Fruit fly (Drosophila melanogaster) whole organism, embryonic: ENCODE results near the gene CG32161.

ENCODE experiments used
- B-H2 ChIP-seq: fragments of 200-800 bp; sonication (Bioruptor generic); optimal IDR thresholded peaks from 2 replicates; lab custom pipeline; 2018; ENCODE audit warnings: missing biosample characterization, mild to moderate bottlenecking, missing genetic modification characterization
- Bdp1 ChIP-seq: fragments of 200-800 bp; sonication (Bioruptor generic); optimal IDR thresholded peaks from 3 replicates; lab custom pipeline; 2016; ENCODE audit warnings: missing biosample characterization, missing genetic modification characterization
- CG10431 ChIP-seq: fragments of 200-800 bp; sonication (Bioruptor generic); optimal IDR thresholded peaks from 3 replicates; lab custom pipeline; 2018; ENCODE audit warnings: missing biosample characterization, mild to moderate bottlenecking, missing genetic modification characterization
- CG12219 ChIP-seq: fragments of 200-800 bp; sonication (Bioruptor generic); optimal IDR thresholded peaks from 3 replicates; lab custom pipeline; 2018; ENCODE audit warnings: missing biosample characterization, mild to moderate bottlenecking, missing genetic modification characterization
- CG12942 ChIP-seq: fragments of 200-800 bp; sonication (Bioruptor generic); optimal IDR thresholded peaks from 3 replicates; lab custom pipeline; 2016; ENCODE audit warnings: missing biosample characterization, missing genetic modification characterization
- CG13894 ChIP-seq: fragments of 200-800 bp; sonication (Bioruptor generic); optimal IDR thresholded peaks from 3 replicates; lab custom pipeline; 2018; ENCODE audit warnings: missing biosample characterization, mild to moderate bottlenecking, missing genetic modification characterization, moderate library complexity
- CG1529 ChIP-seq: fragments of 200-800 bp; sonication (Bioruptor generic); optimal IDR thresholded peaks from 3 replicates; lab custom pipeline; 2018; ENCODE audit warnings: missing biosample characterization, missing genetic modification characterization
- CG15696 ChIP-seq: fragments of 200-800 bp; sonication (Bioruptor generic); optimal IDR thresholded peaks from 2 replicates; lab custom pipeline; 2019; ENCODE audit warnings: missing biosample characterization, mild to moderate bottlenecking, missing genetic modification characterization, moderate library complexity
- CG16815 ChIP-seq: fragments of 200-800 bp; sonication (Bioruptor generic); optimal IDR thresholded peaks from 3 replicates; lab custom pipeline; 2017; ENCODE audit warnings: missing biosample characterization, mild to moderate bottlenecking, missing genetic modification characterization
- CG18011 ChIP-seq: fragments of 200-800 bp; sonication (Bioruptor generic); optimal IDR thresholded peaks from 2 replicates; lab custom pipeline; 2017; ENCODE audit warnings: missing biosample characterization, missing genetic modification characterization, mild to moderate bottlenecking, moderate library complexity, missing genotype
- CG2129 ChIP-seq: fragments of 200-800 bp; sonication (Bioruptor generic); IDR thresholded peaks from 2 replicates; pipeline ENCODE4 v1.3.6; 2022; ENCODE audit warnings: missing biosample characterization, missing genetic modification characterization; ENCODE audit not compliant: partially characterized antibody
- CG2889 ChIP-seq: fragments of 200-800 bp; sonication (Bioruptor generic); IDR thresholded peaks from 3 replicates; pipeline ENCODE4 v1.3.6; 2022; ENCODE audit warnings: missing biosample characterization, missing genetic modification characterization
- CG32767 ChIP-seq: fragments of 200-800 bp; sonication (Bioruptor generic); IDR thresholded peaks from 2 replicates; pipeline ENCODE4 v1.3.6; 2022; ENCODE audit warnings: missing biosample characterization, missing genetic modification characterization
- CG3995 ChIP-seq: fragments of 200-800 bp; sonication (Bioruptor generic); optimal IDR thresholded peaks from 3 replicates; lab custom pipeline; 2016; ENCODE audit warnings: missing biosample characterization, missing genetic modification characterization
- CG4282 ChIP-seq: fragments of 200-800 bp; sonication (Bioruptor generic); optimal IDR thresholded peaks from 2 replicates; lab custom pipeline; 2016; ENCODE audit warnings: missing biosample characterization, missing genetic modification characterization
- CG4328 ChIP-seq: fragments of 200-800 bp; sonication (Bioruptor generic); optimal IDR thresholded peaks from 3 replicates; lab custom pipeline; 2017; ENCODE audit warnings: missing biosample characterization, missing genetic modification reagents, missing genetic modification characterization
- CG6175 ChIP-seq: fragments of 200-800 bp; sonication (Bioruptor generic); IDR thresholded peaks from 3 replicates; pipeline ENCODE4 v1.3.6; 2022; ENCODE audit warnings: missing biosample characterization, missing genetic modification characterization
- CG6791 ChIP-seq: fragments of 200-800 bp; sonication (Bioruptor generic); IDR thresholded peaks from 3 replicates; pipeline ENCODE4 v1.3.6; 2022; ENCODE audit warnings: missing biosample characterization, missing genetic modification characterization; ENCODE audit not compliant: partially characterized antibody
- CG7271 ChIP-seq: fragments of 200-800 bp; sonication (Bioruptor generic); optimal IDR thresholded peaks from 2 replicates; lab custom pipeline; 2018; ENCODE audit warnings: missing biosample characterization, mild to moderate bottlenecking, missing genetic modification characterization, moderate library complexity
- CG8944 ChIP-seq: fragments of 200-800 bp; sonication (Bioruptor generic); optimal IDR thresholded peaks from 3 replicates; lab custom pipeline; 2016; ENCODE audit warnings: missing biosample characterization, missing genetic modification characterization
- CG9727 ChIP-seq: fragments of 200-800 bp; sonication (Bioruptor generic); optimal IDR thresholded peaks from 3 replicates; lab custom pipeline; 2017; ENCODE audit warnings: missing biosample characterization, mild to moderate bottlenecking, missing genetic modification characterization
- CoRest ChIP-seq: fragments of 200-800 bp; sonication (Bioruptor generic); optimal IDR thresholded peaks from 3 replicates; lab custom pipeline; 2018; ENCODE audit warnings: missing biosample characterization, mild to moderate bottlenecking, missing genetic modification characterization, moderate library complexity
- Dfd ChIP-seq, 2 experiments: fragments of >200 bp; optimal IDR thresholded peaks; 2 replicates each; lab custom pipeline; 2017; ENCODE audit warnings: missing biosample characterization in 2 of 2, missing genetic modification characterization in 2 of 2
- Doc2 ChIP-seq: fragments of 200-800 bp; sonication (Bioruptor generic); IDR thresholded peaks from 2 replicates; pipeline ENCODE4 v1.3.6; 2022; ENCODE audit warnings: missing biosample characterization, missing genetic modification characterization
- Eip74EF ChIP-seq, 2 experiments: fragments of 200-800 bp in 1 of 2; fragments of >200 bp in 1 of 2; sonication (Bioruptor generic) in 1 of 2; optimal IDR thresholded peaks; 2 replicates each; lab custom pipeline; 2017 to 2019; ENCODE audit warnings: missing biosample characterization in 2 of 2, missing genetic modification characterization in 2 of 2, mild to moderate bottlenecking in 1 of 2, moderate library complexity in 1 of 2
- Hmr ChIP-seq: fragments of 200-800 bp; sonication (Bioruptor generic); optimal IDR thresholded peaks from 3 replicates; lab custom pipeline; 2017; ENCODE audit warnings: mild to moderate bottlenecking, missing biosample characterization, missing genetic modification reagents, missing genetic modification characterization
- Pdp1 ChIP-seq, 2 experiments: fragments of 200-800 bp; sonication (Bioruptor generic); optimal IDR thresholded peaks; 3 replicates each; lab custom pipeline; 2016; ENCODE audit warnings: missing biosample characterization in 2 of 2, missing genetic modification characterization in 2 of 2, mild to moderate bottlenecking in 1 of 2, moderate library complexity in 1 of 2
- Ravus ChIP-seq: fragments of 200-800 bp; sonication (Bioruptor generic); IDR thresholded peaks from 2 replicates; pipeline ENCODE4 v1.3.6; 2022; ENCODE audit warnings: missing biosample characterization, missing genetic modification characterization
- Sin3A ChIP-seq: fragments of >200 bp; optimal IDR thresholded peaks from 2 replicates; lab custom pipeline; 2018
- Six4 ChIP-seq: fragments of 200-800 bp; sonication (Bioruptor generic); optimal IDR thresholded peaks from 2 replicates; lab custom pipeline; 2016; ENCODE audit warnings: missing biosample characterization, missing genetic modification characterization
- Spps ChIP-seq: fragments of 200-800 bp; sonication (Bioruptor generic); optimal IDR thresholded peaks from 2 replicates; lab custom pipeline; 2018; ENCODE audit warnings: missing biosample characterization, mild to moderate bottlenecking, missing genetic modification characterization
- al ChIP-seq: fragments of 200-800 bp; sonication (Bioruptor generic); IDR thresholded peaks from 2 replicates; pipeline ENCODE4 v1.3.6; 2022; ENCODE audit warnings: missing biosample characterization, missing genetic modification characterization
- bbx ChIP-seq: fragments of 200-800 bp; sonication (Bioruptor generic); IDR thresholded peaks from 2 replicates; pipeline ENCODE4 v1.3.6; 2022; ENCODE audit warnings: missing biosample characterization, missing genetic modification characterization; ENCODE audit not compliant: partially characterized antibody
- cas ChIP-seq: fragments of 200-800 bp; sonication (Bioruptor generic); IDR thresholded peaks from 2 replicates; pipeline ENCODE4 v1.3.6; 2022; ENCODE audit warnings: missing biosample characterization, missing genetic modification characterization
- cato ChIP-seq: fragments of 200-800 bp; sonication (Bioruptor generic); optimal IDR thresholded peaks from 2 replicates; lab custom pipeline; 2016; ENCODE audit warnings: missing biosample characterization, missing genetic modification characterization, borderline replicate concordance
- corto ChIP-seq: fragments of 200-800 bp; sonication (Bioruptor generic); optimal IDR thresholded peaks from 2 replicates; lab custom pipeline; 2016; ENCODE audit warnings: missing biosample characterization, mild to moderate bottlenecking, missing genetic modification characterization, moderate library complexity
- dan ChIP-seq: fragments of 200-800 bp; sonication (Bioruptor generic); IDR thresholded peaks from 2 replicates; pipeline ENCODE4 v1.3.6; 2022; ENCODE audit warnings: missing biosample characterization, missing genetic modification characterization
- gro ChIP-seq: fragments of 200-800 bp; sonication (Bioruptor generic); optimal IDR thresholded peaks from 2 replicates; lab custom pipeline; 2016; ENCODE audit warnings: missing biosample characterization, missing genetic modification characterization
- gsb ChIP-seq: fragments of 200-800 bp; sonication (Bioruptor generic); IDR thresholded peaks from 2 replicates; pipeline ENCODE4 v1.3.6; 2022; ENCODE audit warnings: missing biosample characterization, missing genetic modification characterization
- h ChIP-seq: fragments of >200 bp; optimal IDR thresholded peaks from 2 replicates; lab custom pipeline; 2017
- jigr1 ChIP-seq: fragments of 200-800 bp; sonication (Bioruptor generic); IDR thresholded peaks from 3 replicates; pipeline ENCODE4 v1.3.6; 2022; ENCODE audit warnings: missing biosample characterization, missing genetic modification characterization
- kah ChIP-seq: fragments of 200-800 bp; sonication (Bioruptor generic); optimal IDR thresholded peaks from 2 replicates; lab custom pipeline; 2018; ENCODE audit warnings: missing biosample characterization, mild to moderate bottlenecking, missing genetic modification characterization
- lola ChIP-seq, 3 experiments: fragments of >200 bp in 2 of 3; fragments of 200-800 bp in 1 of 3; sonication (Bioruptor generic) in 1 of 3; optimal IDR thresholded peaks; 2 replicates each; lab custom pipeline; 2017 to 2019; ENCODE audit warnings: missing biosample characterization in 3 of 3, missing genetic modification characterization in 3 of 3, mild to moderate bottlenecking in 1 of 3, moderate library complexity in 1 of 3
- otp ChIP-seq: fragments of 200-800 bp; sonication (Bioruptor generic); IDR thresholded peaks from 3 replicates; pipeline ENCODE4, ENCODE4 v1.3.6; 2022; ENCODE audit warnings: missing biosample characterization, missing genetic modification characterization
- pb ChIP-seq: fragments of 200-800 bp; sonication (Bioruptor generic); optimal IDR thresholded peaks from 3 replicates; lab custom pipeline; 2016; ENCODE audit warnings: missing biosample characterization, missing genetic modification characterization
- sd ChIP-seq: fragments of 200-800 bp; sonication (Bioruptor generic); optimal IDR thresholded peaks from 3 replicates; lab custom pipeline; 2018; ENCODE audit warnings: missing biosample characterization, mild to moderate bottlenecking, missing genetic modification characterization, moderate library complexity
- sim ChIP-seq: fragments of 200-800 bp; sonication (Bioruptor generic); IDR thresholded peaks from 2 replicates; pipeline ENCODE4 v1.3.6; 2022; ENCODE audit warnings: missing biosample characterization, missing genetic modification characterization
- sima ChIP-seq: fragments of 200-800 bp; sonication (Bioruptor generic); optimal IDR thresholded peaks from 2 replicates; lab custom pipeline; 2016; ENCODE audit warnings: missing biosample characterization, missing genetic modification characterization
- sisA ChIP-seq: fragments of 200-800 bp; sonication (Bioruptor generic); IDR thresholded peaks from 2 replicates; pipeline ENCODE4 v1.3.6; 2022; ENCODE audit warnings: missing biosample characterization, missing genetic modification characterization
- tin ChIP-seq: fragments of 200-800 bp; sonication (Bioruptor generic); optimal IDR thresholded peaks from 3 replicates; lab custom pipeline; 2016; ENCODE audit warnings: missing biosample characterization, missing genetic modification characterization
- usp ChIP-seq: fragments of >200 bp; optimal IDR thresholded peaks from 2 replicates; lab custom pipeline; 2017; ENCODE audit warnings: missing biosample characterization, missing genetic modification characterization
- wek ChIP-seq: fragments of 200-800 bp; sonication (Bioruptor generic); optimal IDR thresholded peaks from 3 replicates; lab custom pipeline; 2018; ENCODE audit warnings: missing biosample characterization, mild to moderate bottlenecking, missing genetic modification characterization, moderate library complexity

The CG32161 gene

dm6 chr3L:16870723-16871137 lies 24.7 kb downstream of the CG32161 start (continued):
- TF ChIP-seq CG4282 (GFP tag; lab: Kevin White, UChicago) (no peak), CG12219 (no peak), Bdp1 (GFP tag; lab: Kevin White, UChicago) (no peak), CoRest (tag; lab: Kevin White, UChicago) (peak; percentile 35), tin (no peak), sisA (no peak), Hmr (peak; percentile 17), sima (GFP tag; lab: Kevin White, UChicago) (no peak), CG6175 (GFP tag; lab: Robert Waterston, UW) (no peak), corto (GFP tag; lab: Kevin White, UChicago) (no peak), Pdp1 (GFP tag; optimal IDR thresholded peaks at IDR 0.05; lab: Kevin White, UChicago) (no peak), CG12942 (GFP tag; lab: Kevin White, UChicago) (no peak), lola (GFP tag; optimal IDR thresholded peaks at IDR 0.05; lab: Kevin White, UChicago) (peak in 1 of 3 experiments; percentile 11), Dfd (GFP tag; optimal IDR thresholded peaks at IDR 0.05; lab: Kevin White, UChicago) (no peak), pb (GFP tag; lab: Kevin White, UChicago) (no peak), CG1529 (GFP tag; lab: Kevin White, UChicago) (no peak), Spps (tag; lab: Kevin White, UChicago) (no peak), CG10431 (GFP tag; lab: Kevin White, UChicago) (no peak), cas (no peak), CG3995 (GFP tag; lab: Kevin White, UChicago) (no peak), CG2129 (GFP tag; lab: Robert Waterston, UW) (no peak), wek (GFP tag; lab: Kevin White, UChicago) (no peak), CG32767 (GFP tag; lab: Robert Waterston, UW) (no peak), kah (GFP tag; lab: Kevin White, UChicago) (no peak), usp (GFP tag; lab: Kevin White, UChicago) (no peak), CG8944 (GFP tag; lab: Kevin White, UChicago) (no peak), h (lab: Kevin White, UChicago) (no peak), CG2889 (GFP tag; lab: Robert Waterston, UW) (no peak), CG16815 (GFP tag; lab: Kevin White, UChicago) (no peak), gsb (GFP tag; lab: Robert Waterston, UW) (no peak), sim (GFP tag; lab: Robert Waterston, UW) (no peak), Six4 (no peak), al (GFP tag; lab: Robert Waterston, UW) (no peak), gro (GFP tag; lab: Kevin White, UChicago) (no peak), Doc2 (no peak), CG7271 (tag; lab: Kevin White, UChicago) (no peak), CG6791 (GFP tag; lab: Robert Waterston, UW) (no peak), B-H2 (GFP tag; lab: Kevin White, UChicago) (no peak), CG15696 (tag; lab: Kevin White, UChicago) (no peak), Ravus (GFP tag; lab: Robert Waterston, UW) (no peak), CG18011 (GFP tag; lab: Kevin White, UChicago) (no peak), CG4328 (no peak), CG9727 (GFP tag; lab: Kevin White, UChicago) (no peak), jigr1 (GFP tag; lab: Robert Waterston, UW) (no peak), Sin3A (no peak), sd (tag; lab: Kevin White, UChicago) (no peak), cato (GFP tag; lab: Kevin White, UChicago) (no peak), bbx (GFP tag; lab: Robert Waterston, UW) (no peak), CG13894 (tag; lab: Kevin White, UChicago) (no peak), otp (GFP tag; lab: Robert Waterston, UW) (no peak), Eip74EF (GFP tag; optimal IDR thresholded peaks at IDR 0.05; lab: Kevin White, UChicago) (peak in 1 of 2 experiments; percentile 44), dan (GFP tag; lab: Robert Waterston, UW) (no peak)
